Fruit fly (Drosophila melanogaster): ENCODE data around the gene CG10340.

Gene CG10340

DNA sequence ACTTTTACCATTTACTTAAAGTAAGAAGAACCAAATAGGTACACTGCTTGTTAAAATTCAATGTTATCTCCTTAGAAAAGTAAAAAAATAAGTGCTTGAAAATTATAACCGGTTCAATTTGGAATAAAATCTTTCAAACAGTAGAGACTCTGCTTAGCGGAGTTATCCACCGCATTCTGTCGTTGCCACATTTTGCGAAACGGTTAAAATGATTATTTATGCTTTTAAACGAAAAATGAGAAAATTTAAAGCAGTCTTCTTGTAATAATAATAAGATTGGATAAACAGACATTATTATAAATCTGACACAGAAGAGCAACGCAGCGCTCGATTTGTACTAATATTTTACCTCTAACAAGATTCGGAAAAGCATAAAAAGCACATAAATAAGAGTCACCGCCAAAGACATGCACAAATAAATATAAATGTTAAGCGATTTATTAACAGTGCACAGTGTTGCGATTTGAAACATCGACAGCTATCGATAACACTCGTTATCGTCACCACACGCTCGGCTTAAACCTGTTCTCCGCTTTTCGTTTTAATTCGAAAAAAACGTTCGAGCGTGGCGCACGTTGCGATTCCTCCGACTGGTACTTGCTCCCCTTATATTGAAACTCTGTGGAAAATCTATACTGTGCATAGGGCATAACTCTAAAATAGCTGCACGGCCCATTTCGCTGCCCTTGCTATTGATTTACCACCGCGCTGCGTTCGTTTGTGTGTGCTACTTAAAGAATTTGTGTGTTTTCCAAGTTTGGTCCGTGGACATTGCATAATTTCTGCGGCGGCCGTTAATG, 10.8 kb upstream of the CG10340 start, which contains the start of gene Fas1 (continued):
- TF ChIP-seq CG6765 (GFP tag; optimal IDR thresholded peaks at IDR 0.05) (peak; percentile 8), HLH3B (GFP tag; IDR thresholded peaks at IDR 0.05) (no peak), ham (GFP tag; IDR thresholded peaks at IDR 0.05) (no peak), dysf (GFP tag; IDR thresholded peaks at IDR 0.05) (no peak), CG2116 (GFP tag; optimal IDR thresholded peaks at IDR 0.05) (peak; percentile 99), so (GFP tag; IDR thresholded peaks at IDR 0.05) (no peak), tio (GFP tag; optimal IDR thresholded peaks at IDR 0.05) (no peak), insv (GFP tag; optimal IDR thresholded peaks at IDR 0.05) (no peak), CG32767 (GFP tag; IDR thresholded peaks at IDR 0.05) (no peak), Med (GFP tag) (peak; percentile 78), MBD-R2 (GFP tag; IDR thresholded peaks at IDR 0.05) (peak; percentile 41), BtbVII (GFP tag; optimal IDR thresholded peaks at IDR 0.05) (no peak), crol (GFP tag; IDR thresholded peaks at IDR 0.05) (no peak), Asciz (GFP tag; optimal IDR thresholded peaks at IDR 0.05) (no peak), NC2β (GFP tag; optimal IDR thresholded peaks at IDR 0.05) (no peak), salm (tag; optimal IDR thresholded peaks at IDR 0.05) (no peak), fd3F (GFP tag; optimal IDR thresholded peaks at IDR 0.05) (no peak), CG7987 (GFP tag; optimal IDR thresholded peaks at IDR 0.05) (peak; percentile 23), CG6272 (GFP tag; IDR thresholded peaks at IDR 0.05) (no peak), disco-r (GFP tag; optimal IDR thresholded peaks at IDR 0.05) (no peak), Deaf1 (tag; optimal IDR thresholded peaks at IDR 0.05) (peak; percentile 70), CG8359 (GFP tag; optimal IDR thresholded peaks at IDR 0.05; ENCODE audit: borderline replicate concordance) (no peak), CG10979 (tag; optimal IDR thresholded peaks at IDR 0.05) (peak; percentile 24), wek (GFP tag; optimal IDR thresholded peaks at IDR 0.05) (no peak), CG6654 (GFP tag; optimal IDR thresholded peaks at IDR 0.05) (no peak), Fer3 (tag; optimal IDR thresholded peaks at IDR 0.05) (no peak), CG16863 (GFP tag; optimal IDR thresholded peaks at IDR 0.05) (no peak), CG7928 (GFP tag; optimal IDR thresholded peaks at IDR 0.05) (no peak), az2 (GFP tag; optimal IDR thresholded peaks at IDR 0.05) (no peak), ems (GFP tag; optimal IDR thresholded peaks at IDR 0.05) (no peak), ken (GFP tag; IDR thresholded peaks at IDR 0.05) (no peak), CG10431 (GFP tag; optimal IDR thresholded peaks at IDR 0.05) (no peak), Hand (GFP tag; optimal IDR thresholded peaks at IDR 0.05) (no peak), cad (GFP tag; optimal IDR thresholded peaks at IDR 0.05) (no peak), Optix (GFP tag; IDR thresholded peaks at IDR 0.05) (0 out of 3 replicates have a peak, but pooled peaks have one; percentile 15), tup (GFP tag; optimal IDR thresholded peaks at IDR 0.05) (no peak), Rfx (GFP tag; IDR thresholded peaks at IDR 0.05) (peak; percentile 52; the same call in 1 of the 2 replicates), CG11723 (GFP tag; optimal IDR thresholded peaks at IDR 0.05) (no peak), CG11504 (tag; optimal IDR thresholded peaks at IDR 0.05) (no peak), Opbp (GFP tag; IDR thresholded peaks at IDR 0.05; ENCODE audit: partially characterized antibody) (peak; percentile 71), CG12391 (tag; optimal IDR thresholded peaks at IDR 0.05) (no peak), CG9876 (GFP tag; optimal IDR thresholded peaks at IDR 0.05) (no peak), zf30C (GFP tag; optimal IDR thresholded peaks at IDR 0.05) (peak; percentile 41), toy (GFP tag; IDR thresholded peaks at IDR 0.05) (no peak), CG12104 (GFP tag; optimal IDR thresholded peaks at IDR 0.05) (no peak), zfh2 (GFP tag; optimal IDR thresholded peaks at IDR 0.05) (no peak), pfk (GFP tag; optimal IDR thresholded peaks at IDR 0.05) (no peak), nau (GFP tag; optimal IDR thresholded peaks at IDR 0.05) (no peak), C15 (GFP tag; IDR thresholded peaks at IDR 0.05) (no peak), en (GFP tag; optimal IDR thresholded peaks at IDR 0.05) (no peak)

All from whole organism, embryonic.